Fruit fly (Drosophila melanogaster) Kc167 (cell line): Measurements from ENCODE around the gene Plp.

Source experiments
- Myc ChIP-seq: fragments of >200 bp; optimal IDR thresholded peaks from 2 replicates; lab custom pipeline; 2017; ENCODE audit warnings: missing external identifiers
- h ChIP-seq: fragments of >200 bp; optimal IDR thresholded peaks from 3 replicates; lab custom pipeline; 2018; ENCODE audit warnings: missing external identifiers
- insv ChIP-seq: fragments of >200 bp; optimal IDR thresholded peaks from 3 replicates; lab custom pipeline; 2018; ENCODE audit warnings: missing external identifiers
- psq ChIP-seq: fragments of >200 bp; optimal IDR thresholded peaks from 2 replicates; lab custom pipeline; 2017; ENCODE audit warnings: missing external identifiers
- ttk ChIP-seq: sonication (Bioruptor generic); optimal IDR thresholded peaks from 2 replicates; lab custom pipeline; 2017; ENCODE audit warnings: missing external identifiers

dm6 chr3L:15031773-15032172, 62.8 kb downstream of the Plp start:
- TF ChIP-seq h (lab: Kevin White, UChicago) (no peak), Myc (no peak), ttk (lab: Kevin White, UChicago) (no peak), psq (lab: Kevin White, UChicago) (no peak), insv (lab: Kevin White, UChicago) (no peak)
